Worm (Caenorhabditis elegans) whole organism, L4 larva: ENCODE results near the gene ZK643.2.

ENCODE experiments used
- Y5F2A.4 ChIP-seq: fragments of 200-800 bp; sonication (Bioruptor generic); optimal IDR thresholded peaks from 2 replicates; lab custom pipeline; 2018; ENCODE audit warnings: mild to moderate bottlenecking, missing genetic modification characterization, missing compliant biosample characterization
- Y75B8A.6 ChIP-seq: fragments of 200-800 bp; sonication (Bioruptor generic); IDR thresholded peaks from 2 replicates; pipeline ENCODE4 v1.3.6; 2022; ENCODE audit warnings: missing genetic modification reagents, missing genetic modification characterization, missing compliant biosample characterization
- ZK546.5 ChIP-seq, 2 experiments: sonication (generic microtip); optimal IDR thresholded peaks; 2 replicates each; lab custom pipeline; 2017; ENCODE audit warnings: missing biosample characterization in 2 of 2, missing genetic modification characterization in 2 of 2
- aha-1 ChIP-seq: fragments of 150-350 bp; peaks from one replicate; lab custom pipeline; 2014; ENCODE audit warnings: missing biosample characterization, missing genetic modification characterization
- aly-2 ChIP-seq: sonication (generic microtip); optimal IDR thresholded peaks from 2 replicates; lab custom pipeline; 2018; ENCODE audit warnings: missing biosample characterization, missing genetic modification characterization
- ceh-20 ChIP-seq: fragments of 200-800 bp; sonication (Bioruptor generic); IDR thresholded peaks from 2 replicates; pipeline ENCODE4 v1.3.6; 2022; ENCODE audit warnings: missing genetic modification reagents, missing genetic modification characterization, missing compliant biosample characterization
- ceh-82 ChIP-seq: sonication (generic microtip); optimal IDR thresholded peaks from 2 replicates; lab custom pipeline; 2017; ENCODE audit warnings: missing biosample characterization, missing genetic modification characterization
- daf-8 ChIP-seq: fragments of 200-800 bp; sonication (Bioruptor generic); IDR thresholded peaks from 2 replicates; pipeline ENCODE4 v1.3.6; 2022; ENCODE audit warnings: missing genetic modification characterization, missing compliant biosample characterization
- dmd-6 ChIP-seq: fragments of 200-800 bp; sonication (Bioruptor generic); IDR thresholded peaks from 2 replicates; pipeline ENCODE4 v1.3.6; 2022; ENCODE audit warnings: missing genetic modification reagents, missing genetic modification characterization, missing compliant biosample characterization
- dpl-1 ChIP-seq: fragments of 150-350 bp; optimal IDR thresholded peaks from 2 replicates; lab custom pipeline; 2014; ENCODE audit warnings: missing biosample characterization, missing genetic modification reagents, missing genetic modification characterization
- fkh-10 ChIP-seq: fragments of 150-350 bp; optimal IDR thresholded peaks from 2 replicates; lab custom pipeline; 2014; ENCODE audit warnings: missing biosample characterization, missing genetic modification reagents, missing genetic modification characterization
- fos-1 ChIP-seq: fragments of 150-350 bp; optimal IDR thresholded peaks from 2 replicates; lab custom pipeline; 2014; ENCODE audit warnings: missing biosample characterization, missing genetic modification characterization
- gei-8 ChIP-seq: fragments of 200-800 bp; sonication (Bioruptor generic); optimal IDR thresholded peaks from 2 replicates; lab custom pipeline; 2018; ENCODE audit warnings: mild to moderate bottlenecking, missing genetic modification characterization, missing compliant biosample characterization
- hif-1 ChIP-seq, 2 experiments: sonication (generic microtip); optimal IDR thresholded peaks; 2 replicates each; lab custom pipeline; 2016 to 2017; ENCODE audit warnings: missing compliant biosample characterization in 2 of 2, missing genetic modification characterization in 2 of 2, missing genetic modification reagents in 2 of 2, missing genotype in 2 of 2, mild to moderate bottlenecking in 1 of 2
- hlh-30 ChIP-seq: sonication (generic microtip); optimal IDR thresholded peaks from 2 replicates; lab custom pipeline; 2017; ENCODE audit warnings: antibody characterized with exemption, mild to moderate bottlenecking, missing genetic modification characterization, missing compliant biosample characterization; ENCODE audit not compliant: insufficient read depth
- hmg-1.1 ChIP-seq: fragments of 200-800 bp; sonication (Bioruptor generic); IDR thresholded peaks from 2 replicates; pipeline ENCODE4 v1.3.6; 2022; ENCODE audit warnings: missing genetic modification reagents, missing genetic modification characterization, missing compliant biosample characterization
- lin-1 ChIP-seq: fragments of 200-800 bp; sonication (Bioruptor generic); IDR thresholded peaks from 2 replicates; pipeline ENCODE4 v1.3.6; 2022; ENCODE audit warnings: missing genetic modification reagents, missing genetic modification characterization, missing compliant biosample characterization
- lin-15B ChIP-seq: fragments of 150-350 bp; sonication (generic microtip); optimal IDR thresholded peaks from 3 replicates; lab custom pipeline; 2014; ENCODE audit warnings: missing biosample characterization, missing genetic modification characterization
- lin-29 ChIP-seq: fragments of 200-800 bp; sonication (Bioruptor generic); IDR thresholded peaks from 2 replicates; pipeline ENCODE4 v1.3.6; 2022; ENCODE audit warnings: missing genetic modification reagents, missing genetic modification characterization, missing compliant biosample characterization
- lsy-2 ChIP-seq, 2 experiments: fragments of 150-350 bp in 1 of 2; sonication (generic microtip) in 1 of 2; optimal IDR thresholded peaks; 2 replicates each; lab custom pipeline; 2014 to 2017; ENCODE audit warnings: missing biosample characterization in 2 of 2, missing genetic modification characterization in 2 of 2
- mdl-1 ChIP-seq, 2 experiments: fragments of 150-350 bp in 1 of 2; sonication (generic microtip) in 1 of 2; optimal IDR thresholded peaks; 2 replicates each; lab custom pipeline; 2014 to 2017; ENCODE audit warnings: missing biosample characterization in 2 of 2, missing genetic modification characterization in 2 of 2
- mep-1 ChIP-seq: fragments of 150-350 bp; sonication (generic microtip); optimal IDR thresholded peaks from 3 replicates; lab custom pipeline; 2014; ENCODE audit warnings: missing biosample characterization, missing genetic modification characterization
- mxl-3 ChIP-seq: fragments of 200-800 bp; sonication (Bioruptor generic); optimal IDR thresholded peaks from 2 replicates; lab custom pipeline; 2018; ENCODE audit warnings: mild to moderate bottlenecking, missing genetic modification characterization, missing compliant biosample characterization
- nhr-10 ChIP-seq: fragments of 150-350 bp; optimal IDR thresholded peaks from 2 replicates; lab custom pipeline; 2014; ENCODE audit warnings: missing biosample characterization, missing genetic modification characterization
- nhr-11 ChIP-seq: fragments of 150-350 bp; optimal IDR thresholded peaks from 2 replicates; lab custom pipeline; 2014; ENCODE audit warnings: missing biosample characterization, missing genetic modification characterization
- nhr-111 ChIP-seq: fragments of 200-800 bp; sonication (Bioruptor generic); optimal IDR thresholded peaks from 2 replicates; lab custom pipeline; 2018; ENCODE audit warnings: mild to moderate bottlenecking, missing genetic modification characterization, missing compliant biosample characterization
- nhr-237 ChIP-seq: sonication (generic microtip); optimal IDR thresholded peaks from 2 replicates; lab custom pipeline; 2017; ENCODE audit warnings: missing biosample characterization, missing genetic modification characterization
- nhr-28 ChIP-seq: fragments of 150-350 bp; optimal IDR thresholded peaks from 2 replicates; lab custom pipeline; 2014; ENCODE audit warnings: missing biosample characterization, missing genetic modification characterization
- nhr-77 ChIP-seq: fragments of 150-350 bp; optimal IDR thresholded peaks from 2 replicates; lab custom pipeline; 2014; ENCODE audit warnings: missing biosample characterization, missing genetic modification characterization
- pha-4 ChIP-seq, 2 experiments: fragments of 150-350 bp in 1 of 2; fragments of 200-800 bp in 1 of 2; sonication (Bioruptor generic) in 1 of 2; IDR thresholded peaks in 1 of 2; optimal IDR thresholded peaks in 1 of 2; 2 replicates each; pipeline versions ENCODE4 v1.3.6 to Lab custom; 2014 to 2022; ENCODE audit warnings: missing genetic modification characterization in 2 of 2, missing genetic modification reagents in 2 of 2, missing biosample characterization in 1 of 2, missing compliant biosample characterization in 1 of 2
- php-3 ChIP-seq: fragments of 200-800 bp; sonication (Bioruptor generic); IDR thresholded peaks from 2 replicates; pipeline ENCODE4 v1.3.6; 2022; ENCODE audit warnings: missing genetic modification reagents, missing genetic modification characterization, missing compliant biosample characterization
- pqm-1 ChIP-seq: sonication (generic microtip); optimal IDR thresholded peaks from 2 replicates; lab custom pipeline; 2017; ENCODE audit warnings: missing biosample characterization, missing genetic modification characterization
- rbr-2 ChIP-seq: sonication (generic microtip); optimal IDR thresholded peaks from 2 replicates; lab custom pipeline; 2016; ENCODE audit warnings: missing genotype, missing genetic modification characterization, missing compliant biosample characterization
- sdz-12 ChIP-seq: fragments of 200-800 bp; sonication (Bioruptor generic); optimal IDR thresholded peaks from 2 replicates; lab custom pipeline; 2018; ENCODE audit warnings: mild to moderate bottlenecking, missing genetic modification characterization, missing compliant biosample characterization
- snpc-1.2 ChIP-seq: fragments of 200-800 bp; sonication (Bioruptor generic); IDR thresholded peaks from 2 replicates; pipeline ENCODE4 v1.3.6; 2022; ENCODE audit warnings: missing genetic modification reagents, missing genetic modification characterization, missing compliant biosample characterization
- tag-97 ChIP-seq: fragments of 200-800 bp; sonication (Bioruptor generic); IDR thresholded peaks from 2 replicates; pipeline ENCODE4 v1.3.6; 2022; ENCODE audit warnings: missing genetic modification characterization, missing compliant biosample characterization
- unc-62 ChIP-seq, 3 experiments: fragments of 150-350 bp in 1 of 3; sonication (generic microtip); optimal IDR thresholded peaks in 2 of 3; peaks in 1 of 3; 1 replicate in 1 of 3; 2 replicates in 2 of 3; lab custom pipeline; 2014 to 2017; ENCODE audit warnings: missing biosample characterization in 3 of 3, missing genetic modification characterization in 3 of 3, missing genetic modification reagents in 3 of 3, missing genotype in 1 of 3
- zfp-2 ChIP-seq: sonication (generic microtip); optimal IDR thresholded peaks from 2 replicates; lab custom pipeline; 2016; ENCODE audit warnings: mild to moderate bottlenecking, missing genetic modification characterization, missing compliant biosample characterization
- zfp-3 ChIP-seq: fragments of 200-800 bp; sonication (Bioruptor generic); conservative IDR thresholded peaks from 2 replicates; pipeline ENCODE4 v1.3.6; 2022; ENCODE audit warnings: missing genetic modification reagents, missing genetic modification characterization, missing compliant biosample characterization
- zip-2 ChIP-seq: fragments of 150-350 bp; optimal IDR thresholded peaks from 2 replicates; lab custom pipeline; 2014; ENCODE audit warnings: missing biosample characterization, missing genetic modification characterization
- ztf-7 ChIP-seq: fragments of 150-350 bp; optimal IDR thresholded peaks from 2 replicates; lab custom pipeline; 2014; ENCODE audit warnings: missing biosample characterization, missing genetic modification characterization

Gene ZK643.2

ce11 chrIII:8925539-8925938, 30.8 kb upstream of the ZK643.2 start:
- TF ChIP-seq dmd-6 (GFP tag; lab: Robert Waterston, UW) (peak; percentile 60), nhr-10 (tag; lab: Kevin White, UChicago) (no peak), hif-1 (tag; optimal IDR thresholded peaks at IDR 0.05; lab: Kevin White, UChicago) (peak in 1 of 2 experiments; percentile 87), unc-62 (GFP tag; optimal IDR thresholded peaks at IDR 0.05 in 1 of 2; lab: Kevin White, UChicago) (no peak), unc-62 (tag; optimal IDR thresholded peaks at IDR 0.05; lab: Kevin White, UChicago) (no peak), aha-1 (peak; percentile 49), nhr-28 (tag; lab: Kevin White, UChicago) (peak; percentile 47)
- TF ChIP-seq, all 104 proteins: peak for 4

- no peak for TF ChIP-seq zfp-2 (tag; lab: Kevin White, UChicago)
- TF ChIP-seq Y75B8A.6 (GFP tag; lab: Robert Waterston, UW): no peak
- TF ChIP-seq hlh-30 (tag; lab: Kevin White, UChicago): peak; percentile 35
- TF ChIP-seq lsy-2 (tag; optimal IDR thresholded peaks at IDR 0.05; lab: Kevin White, UChicago): peak in 1 of 2 experiments; percentile 18
- no peak for TF ChIP-seq gei-8 (GFP tag; lab: Kevin White, UChicago)
- TF ChIP-seq nhr-11 (tag; lab: Kevin White, UChicago): no peak
- peak; percentile 43 for TF ChIP-seq aha-1
- no peak for TF ChIP-seq snpc-1.2 (GFP tag; lab: Robert Waterston, UW)
- no peak for TF ChIP-seq nhr-237 (tag; lab: Kevin White, UChicago)
- TF ChIP-seq nhr-77: peak; percentile 23
- TF ChIP-seq nhr-28 (tag; lab: Kevin White, UChicago): peak; percentile 99
- TF ChIP-seq zip-2 (tag; lab: Kevin White, UChicago): no peak
- no peak for TF ChIP-seq sdz-12 (GFP tag; lab: Kevin White, UChicago)
- no peak for TF ChIP-seq lin-1
- peak; percentile 45 for TF ChIP-seq mep-1 (tag; lab: Kevin White, UChicago)
- TF ChIP-seq fos-1 (tag; lab: Kevin White, UChicago): no peak
- no peak for TF ChIP-seq nhr-111 (GFP tag; lab: Kevin White, UChicago)
- peak in 1 of 2 experiments; percentile 72 for TF ChIP-seq mdl-1 (tag; optimal IDR thresholded peaks at IDR 0.05; lab: Kevin White, UChicago)
- TF ChIP-seq lin-15B (tag; lab: Kevin White, UChicago): no peak
- no peak for TF ChIP-seq aly-2 (tag; lab: Kevin White, UChicago)
- TF ChIP-seq hif-1 (tag; optimal IDR thresholded peaks at IDR 0.05; lab: Kevin White, UChicago): peak in 1 of 2 experiments; percentile 90
- no peak for TF ChIP-seq zfp-3 (GFP tag; lab: Robert Waterston, UW)
- TF ChIP-seq mxl-3 (GFP tag; lab: Kevin White, UChicago): peak; percentile 69
Observed at ce11 chrIII:8926512-8926911, 29.8 kb upstream of the ZK643.2 start.

- TF ChIP-seq aha-1 (peak; percentile 51), fos-1 (tag; lab: Kevin White, UChicago) (no peak), ZK546.5 (tag; optimal IDR thresholded peaks at IDR 0.05; lab: Kevin White, UChicago) (no peak)
Observed at ce11 chrIII:8929723-8930122, 26.6 kb upstream of the ZK643.2 start, which contains the start of gene arrd-15. arrd-15 (plus strand) TSS chrIII:8930023.

ce11 chrIII:8933696-8934095, 22.6 kb upstream of the ZK643.2 start:
- no peak for TF ChIP-seq ceh-82 (tag; lab: Kevin White, UChicago)
- no peak for TF ChIP-seq dmd-6 (GFP tag; lab: Robert Waterston, UW)
- TF ChIP-seq ztf-7 (tag; lab: Kevin White, UChicago): no peak
- peak in 1 of 2 experiments; percentile 72 for TF ChIP-seq unc-62 (GFP tag; optimal IDR thresholded peaks at IDR 0.05 in 1 of 2; lab: Kevin White, UChicago)
- no peak for TF ChIP-seq unc-62 (tag; optimal IDR thresholded peaks at IDR 0.05; lab: Kevin White, UChicago)
- TF ChIP-seq sdz-12 (GFP tag; lab: Kevin White, UChicago): no peak
- TF ChIP-seq fkh-10: no peak
- TF ChIP-seq dpl-1 (GFP tag; lab: Kevin White, UChicago): no peak
- TF ChIP-seq, all 104 proteins: peak for 1

ce11 chrIII:8934378-8934777, 22.0 kb upstream of the ZK643.2 start:
- TF ChIP-seq lin-29 (GFP tag; lab: Robert Waterston, UW): no peak
- TF ChIP-seq nhr-10 (tag; lab: Kevin White, UChicago): no peak
- TF ChIP-seq php-3 (GFP tag; lab: Robert Waterston, UW): no peak
- TF ChIP-seq ceh-20 (GFP tag; lab: Robert Waterston, UW): no peak
- no peak for TF ChIP-seq hif-1 (tag; optimal IDR thresholded peaks at IDR 0.05; lab: Kevin White, UChicago)
- no peak for TF ChIP-seq lin-15B (tag; lab: Kevin White, UChicago)
- no peak for TF ChIP-seq daf-8 (GFP tag; lab: Robert Waterston, UW)
- no peak for TF ChIP-seq hmg-1.1 (GFP tag; lab: Robert Waterston, UW)
- no peak for TF ChIP-seq tag-97 (GFP tag; lab: Robert Waterston, UW)
- TF ChIP-seq pqm-1 (tag; lab: Kevin White, UChicago): no peak
- no peak for TF ChIP-seq rbr-2 (tag; lab: Kevin White, UChicago)
- TF ChIP-seq pha-4 (GFP tag; IDR thresholded peaks at IDR 0.05; lab: Robert Waterston, UW): no peak
- TF ChIP-seq pha-4 (tag; optimal IDR thresholded peaks at IDR 0.05; lab: Kevin White, UChicago): no peak
- TF ChIP-seq Y5F2A.4 (GFP tag; lab: Kevin White, UChicago): no peak
- TF ChIP-seq aha-1: no peak
